Worm (Caenorhabditis elegans): ENCODE measurements around the gene smg-4.

The smg-4 gene

DNA sequence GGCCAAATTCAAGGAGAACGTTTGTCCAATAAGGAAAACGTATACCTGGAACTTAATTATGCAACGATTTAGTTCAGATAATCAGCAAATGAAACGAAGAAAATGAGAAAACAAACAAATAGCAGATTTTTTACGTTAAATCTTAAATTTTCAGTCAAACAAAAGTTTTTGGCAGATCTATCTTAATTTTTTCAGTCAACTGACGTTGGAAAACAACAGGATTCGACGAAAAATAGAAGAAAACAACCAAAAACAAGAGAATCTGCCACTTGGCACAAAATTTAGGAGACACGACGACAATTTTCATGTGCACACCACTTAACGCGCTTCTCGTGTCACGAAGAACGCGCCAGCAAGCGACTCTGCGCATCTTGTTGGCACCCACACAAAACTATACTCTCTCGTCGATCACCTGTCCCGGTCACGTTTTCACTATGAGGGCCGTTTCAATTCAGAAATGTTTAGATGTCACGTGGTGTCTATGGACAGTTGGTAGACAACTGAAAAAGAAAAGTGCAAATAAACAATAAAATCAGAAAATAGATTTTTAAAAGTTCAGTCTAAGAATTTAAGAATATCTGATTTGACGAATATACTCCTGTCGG, 12.2 kb upstream of the smg-4 start, which contains the start of gene ztf-7:
Gene ztf-7 (minus strand): TSS at position 51 of the 605 bp plus-strand sequence.
- TF ChIP-seq F13C5.2 (tag; optimal IDR thresholded peaks at IDR 0.05) = peak; percentile 46
- TF ChIP-seq sea-1 (GFP tag; conservative IDR thresholded peaks at IDR 0.05) = no peak

DNA sequence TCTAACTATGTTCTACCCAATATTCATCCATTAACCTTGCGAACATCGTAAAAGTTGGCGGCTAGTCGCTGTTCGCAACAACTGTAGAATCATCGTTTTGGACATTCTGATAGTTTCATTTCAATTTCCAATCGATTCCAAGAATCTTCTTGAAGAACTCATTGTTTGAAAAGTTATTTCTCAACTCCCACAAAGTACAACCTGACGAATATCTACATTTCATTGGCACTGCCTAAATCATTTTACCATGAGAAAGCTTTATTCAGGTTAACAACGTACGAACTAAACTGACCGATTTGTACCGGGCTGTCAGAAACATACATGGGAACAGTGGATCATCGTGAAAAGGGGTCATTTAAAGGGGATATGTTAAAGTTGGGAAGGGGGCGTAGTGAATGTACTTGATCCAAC, 9.2 kb upstream of the smg-4 start, which contains the start of gene F46B6.6:
Gene F46B6.6 (minus strand): TSS at position 148 of the 411 bp plus-strand sequence.
- TF ChIP-seq aly-1 (tag; optimal IDR thresholded peaks at IDR 0.05) (no peak), tbx-37 (GFP tag; conservative IDR thresholded peaks at IDR 0.05) (no peak), F13C5.2 (tag; optimal IDR thresholded peaks at IDR 0.05) (no peak), ama-1 (optimal IDR thresholded peaks at IDR 0.05) (peak; percentile 44)

DNA sequence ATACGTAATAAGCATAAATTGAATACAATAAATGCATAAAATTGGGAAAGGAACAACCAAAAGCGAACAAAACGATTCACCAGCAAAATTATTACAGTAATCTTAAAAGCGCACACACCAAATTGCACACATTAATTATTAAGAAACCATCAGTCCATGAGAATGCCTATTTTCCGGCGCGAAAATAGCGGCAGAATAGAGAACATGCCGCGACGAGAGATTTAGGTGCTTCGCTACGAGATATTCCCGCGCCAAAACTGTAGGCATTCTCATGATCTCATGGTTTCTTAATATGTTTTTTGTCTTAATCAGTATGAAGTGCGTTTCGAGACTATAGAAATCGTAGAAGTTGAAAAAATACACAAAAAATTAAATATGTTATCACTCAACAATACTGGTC, 6.7 kb upstream of the smg-4 start:
- no peak for TF ChIP-seq hmbx-1 (tag; optimal IDR thresholded peaks at IDR 0.05)

DNA sequence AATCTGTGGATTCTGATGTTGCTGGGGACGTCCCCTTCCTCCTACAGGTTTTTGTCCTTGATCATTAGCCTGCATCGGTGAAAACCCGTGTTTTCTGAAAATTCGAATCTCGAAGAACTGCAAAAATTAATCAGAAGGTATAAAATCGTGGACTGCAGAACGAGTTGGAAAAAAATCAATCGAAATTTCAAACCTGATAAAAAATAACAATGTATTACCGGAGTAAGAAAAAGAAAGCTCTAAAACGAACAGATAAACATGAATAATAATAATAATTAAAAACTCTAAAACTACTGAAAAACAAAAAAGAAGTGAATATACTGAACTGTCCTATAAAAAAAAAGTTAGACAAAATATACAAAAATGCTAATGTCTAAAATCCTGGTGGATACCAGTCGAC, 5.4 kb upstream of the smg-4 start, which contains the start of gene F46B6.5:
Gene F46B6.5 (minus strand): TSS at position 101 of the 400 bp plus-strand sequence.
- TF ChIP-seq ceh-13 (GFP tag; optimal IDR thresholded peaks at IDR 0.05) (no peak), tbx-11 (GFP tag; IDR thresholded peaks at IDR 0.05) (no peak), aly-1 (tag; optimal IDR thresholded peaks at IDR 0.05) (no peak)

DNA sequence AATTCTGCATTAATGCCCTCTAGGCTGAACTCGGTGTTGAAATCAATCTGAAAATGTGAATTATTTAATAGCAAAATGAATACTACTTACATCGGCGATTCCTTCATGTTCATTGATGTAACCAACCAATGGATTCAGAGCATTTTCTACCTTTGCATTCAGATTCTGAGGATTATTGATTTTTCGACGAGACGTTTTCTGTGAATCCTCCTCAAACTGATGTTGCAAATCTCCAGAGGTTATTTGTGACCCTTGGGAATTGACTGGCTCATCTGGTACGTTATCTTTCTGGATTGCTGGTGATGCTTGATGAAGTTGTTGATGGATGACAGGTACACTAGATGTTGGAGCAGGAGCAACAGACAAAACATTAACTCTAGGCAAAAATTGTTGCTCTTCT, 4.5 kb upstream of the smg-4 start:
- TF ChIP-seq sea-1 (GFP tag; conservative IDR thresholded peaks at IDR 0.05) (no peak), hnd-1 (tag; optimal IDR thresholded peaks at IDR 0.05) (no peak), ets-7 (tag; optimal IDR thresholded peaks at IDR 0.05) (no peak), scrt-1 (GFP tag; IDR thresholded peaks at IDR 0.05) (no peak), hmbx-1 (tag; optimal IDR thresholded peaks at IDR 0.05) (no peak), aly-1 (tag; optimal IDR thresholded peaks at IDR 0.05) (no peak), ceh-13 (GFP tag; optimal IDR thresholded peaks at IDR 0.05) (no peak), hmg-4 (GFP tag; optimal IDR thresholded peaks at IDR 0.05) (no peak), F13C5.2 (tag; optimal IDR thresholded peaks at IDR 0.05) (no peak), tbx-37 (GFP tag; conservative IDR thresholded peaks at IDR 0.05) (no peak), ama-1 (optimal IDR thresholded peaks at IDR 0.05) (no peak)

DNA sequence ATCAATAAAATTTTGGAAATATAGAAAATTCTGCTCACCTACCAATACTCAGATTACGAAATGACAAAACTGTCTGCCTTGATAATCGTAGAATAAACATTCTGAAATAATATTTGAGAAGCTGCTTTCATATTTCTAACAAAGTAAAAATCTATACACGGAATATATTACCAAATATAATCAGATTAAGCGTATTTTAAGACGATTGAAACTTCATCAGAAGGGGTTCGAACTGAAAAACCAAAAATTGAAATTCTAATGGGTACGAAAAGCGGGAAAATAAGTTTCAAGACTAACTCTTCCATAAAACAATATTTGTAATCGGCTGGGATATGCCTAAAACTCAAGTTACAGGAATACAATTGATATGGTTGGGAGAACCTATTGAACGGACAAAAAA, 1.9 kb upstream of the smg-4 start, which contains the start of gene F46B6.4:
Gene F46B6.4 (minus strand): TSS at position 101 of the 400 bp plus-strand sequence.
- TF ChIP-seq ceh-36 (tag; optimal IDR thresholded peaks at IDR 0.05) (no peak), tbx-37 (GFP tag; conservative IDR thresholded peaks at IDR 0.05) (no peak), pes-1 (GFP tag; IDR thresholded peaks at IDR 0.05) (no peak), ets-7 (tag; optimal IDR thresholded peaks at IDR 0.05) (no peak), flt-1 (GFP tag; IDR thresholded peaks at IDR 0.05) (no peak), B0310.2 (tag; optimal IDR thresholded peaks at IDR 0.05) (no peak), hmbx-1 (tag; optimal IDR thresholded peaks at IDR 0.05) (no peak), tbx-11 (GFP tag; IDR thresholded peaks at IDR 0.05) (no peak), tra-4 (tag; optimal IDR thresholded peaks at IDR 0.05) (no peak), hmg-4 (GFP tag; optimal IDR thresholded peaks at IDR 0.05) (no peak), ama-1 (optimal IDR thresholded peaks at IDR 0.05) (no peak), ceh-13 (GFP tag; optimal IDR thresholded peaks at IDR 0.05) (no peak), scrt-1 (GFP tag; IDR thresholded peaks at IDR 0.05) (no peak), F13C5.2 (tag; optimal IDR thresholded peaks at IDR 0.05) (no peak), sea-1 (GFP tag; conservative IDR thresholded peaks at IDR 0.05) (no peak)

DNA sequence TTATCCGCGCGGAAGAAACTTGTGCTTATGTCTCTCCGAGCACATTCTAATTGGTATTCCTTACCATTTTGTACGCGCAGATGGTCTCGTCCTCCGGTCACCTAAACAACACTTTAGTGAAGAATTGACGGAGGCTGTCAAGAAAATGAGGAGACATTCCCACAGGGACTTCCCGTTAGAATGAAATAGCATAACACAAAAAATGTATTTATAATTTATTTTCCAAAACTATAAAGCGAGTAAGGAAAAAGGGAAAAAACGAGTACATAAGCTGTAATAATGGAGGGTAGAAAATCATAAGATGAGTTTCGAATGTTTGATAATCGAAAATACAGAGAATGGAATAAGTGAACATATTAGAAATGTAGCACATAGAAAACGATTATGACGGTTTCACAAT, 1.8 kb downstream of the smg-4 start, which contains the start of gene F46B6.12:
Gene F46B6.12 (minus strand): TSS at position 101 of the 400 bp plus-strand sequence.
- TF ChIP-seq B0310.2 (tag; optimal IDR thresholded peaks at IDR 0.05) = no peak
- no peak for TF ChIP-seq ceh-13 (GFP tag; optimal IDR thresholded peaks at IDR 0.05)
- no peak for TF ChIP-seq tbx-37 (GFP tag; conservative IDR thresholded peaks at IDR 0.05)
- TF ChIP-seq tra-4 (tag; optimal IDR thresholded peaks at IDR 0.05) = no peak
- TF ChIP-seq tbx-11 (GFP tag; IDR thresholded peaks at IDR 0.05) = no peak
- TF ChIP-seq pes-1 (GFP tag; IDR thresholded peaks at IDR 0.05) = no peak
- no peak for TF ChIP-seq sea-1 (GFP tag; conservative IDR thresholded peaks at IDR 0.05)
- TF ChIP-seq ama-1 (optimal IDR thresholded peaks at IDR 0.05) = no peak
- TF ChIP-seq hmg-4 (GFP tag; optimal IDR thresholded peaks at IDR 0.05) = no peak
- TF ChIP-seq ceh-36 (tag; optimal IDR thresholded peaks at IDR 0.05) = no peak
- TF ChIP-seq flt-1 (GFP tag; IDR thresholded peaks at IDR 0.05) = no peak
- TF ChIP-seq hmbx-1 (tag; optimal IDR thresholded peaks at IDR 0.05) = no peak
- TF ChIP-seq F13C5.2 (tag; optimal IDR thresholded peaks at IDR 0.05) = no peak
- no peak for TF ChIP-seq aly-1 (tag; optimal IDR thresholded peaks at IDR 0.05)
- TF ChIP-seq hnd-1 (tag; optimal IDR thresholded peaks at IDR 0.05) = no peak
- TF ChIP-seq scrt-1 (GFP tag; IDR thresholded peaks at IDR 0.05) = no peak
- no peak for TF ChIP-seq ets-7 (tag; optimal IDR thresholded peaks at IDR 0.05)

DNA sequence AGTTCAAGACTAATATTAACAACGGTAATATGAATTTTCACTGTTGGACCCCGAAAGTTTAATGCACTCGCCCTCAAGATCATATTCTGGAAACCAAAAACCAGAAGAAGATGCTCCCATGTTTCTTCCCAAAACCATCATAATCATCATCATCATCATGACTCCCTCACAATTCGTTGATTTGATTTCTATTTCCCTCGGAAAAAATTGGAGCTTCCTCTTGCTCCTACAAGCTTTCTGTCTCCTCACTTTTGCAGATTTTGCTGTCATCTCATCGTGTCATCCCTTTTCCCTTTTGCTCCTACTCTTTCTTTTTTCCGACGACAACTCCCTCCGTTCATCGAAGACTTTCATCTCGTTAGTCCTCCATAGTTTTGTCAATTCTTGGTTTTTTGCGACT, 5.6 kb downstream of the smg-4 start, which contains the start of gene F46B6.2:
Gene F46B6.2 (plus strand): TSS at position 316 of the 400 bp plus-strand sequence.
- TF ChIP-seq flt-1 (GFP tag; IDR thresholded peaks at IDR 0.05) (no peak), hmbx-1 (tag; optimal IDR thresholded peaks at IDR 0.05) (no peak), sea-1 (GFP tag; conservative IDR thresholded peaks at IDR 0.05) (no peak), F13C5.2 (tag; optimal IDR thresholded peaks at IDR 0.05) (no peak), pes-1 (GFP tag; IDR thresholded peaks at IDR 0.05) (no peak), tra-4 (tag; optimal IDR thresholded peaks at IDR 0.05) (no peak), ama-1 (optimal IDR thresholded peaks at IDR 0.05) (no peak), tbx-37 (GFP tag; conservative IDR thresholded peaks at IDR 0.05) (no peak), hmg-4 (GFP tag; optimal IDR thresholded peaks at IDR 0.05) (no peak), ets-7 (tag; optimal IDR thresholded peaks at IDR 0.05) (no peak), tbx-11 (GFP tag; IDR thresholded peaks at IDR 0.05) (no peak), scrt-1 (GFP tag; IDR thresholded peaks at IDR 0.05) (no peak), ceh-36 (tag; optimal IDR thresholded peaks at IDR 0.05) (no peak), B0310.2 (tag; optimal IDR thresholded peaks at IDR 0.05) (no peak), aly-1 (tag; optimal IDR thresholded peaks at IDR 0.05) (no peak), hnd-1 (tag; optimal IDR thresholded peaks at IDR 0.05) (no peak), ceh-13 (GFP tag; optimal IDR thresholded peaks at IDR 0.05) (no peak)

Measured in whole organism, early embryonic.